Worm (Caenorhabditis elegans) whole organism, early embryonic: Measurements from ENCODE around the gene cup-16.

Source experiments
- B0310.2 ChIP-seq: sonication (generic microtip); optimal IDR thresholded peaks from 2 replicates; lab custom pipeline; 2016; ENCODE audit warnings: mild to moderate bottlenecking, missing genetic modification characterization, missing compliant biosample characterization
- F13C5.2 ChIP-seq: sonication (generic microtip); optimal IDR thresholded peaks from 2 replicates; lab custom pipeline; 2017; ENCODE audit warnings: mild to moderate bottlenecking, missing genetic modification characterization, inconsistent platforms, missing compliant biosample characterization
- aly-1 ChIP-seq: sonication (generic microtip); optimal IDR thresholded peaks from 2 replicates; lab custom pipeline; 2016; ENCODE audit warnings: missing genetic modification characterization, missing compliant biosample characterization
- ama-1 ChIP-seq: fragments of 150-350 bp; optimal IDR thresholded peaks from 2 replicates; lab custom pipeline; 2014
- ceh-13 ChIP-seq: fragments of 200-800 bp; sonication (Bioruptor generic); optimal IDR thresholded peaks from 2 replicates; lab custom pipeline; 2018; ENCODE audit warnings: mild to moderate bottlenecking, missing genetic modification characterization, missing compliant biosample characterization
- ceh-36 ChIP-seq: sonication (generic microtip); optimal IDR thresholded peaks from 2 replicates; lab custom pipeline; 2016; ENCODE audit warnings: missing genetic modification characterization, inconsistent platforms, missing compliant biosample characterization
- ets-7 ChIP-seq: sonication (generic microtip); optimal IDR thresholded peaks from 2 replicates; lab custom pipeline; 2016; ENCODE audit warnings: missing genotype, missing genetic modification characterization, missing compliant biosample characterization
- flt-1 ChIP-seq: fragments of 200-800 bp; sonication (Bioruptor generic); IDR thresholded peaks from 2 replicates; pipeline ENCODE4 v1.3.6; 2022; ENCODE audit warnings: missing genetic modification characterization, missing compliant biosample characterization
- hmbx-1 ChIP-seq: sonication (generic microtip); optimal IDR thresholded peaks from 2 replicates; lab custom pipeline; 2016; ENCODE audit warnings: mild to moderate bottlenecking, missing genetic modification characterization, missing compliant biosample characterization
- hmg-4 ChIP-seq: fragments of 200-800 bp; sonication (Bioruptor generic); optimal IDR thresholded peaks from 2 replicates; lab custom pipeline; 2018; ENCODE audit warnings: mild to moderate bottlenecking, missing genetic modification characterization, missing compliant biosample characterization
- hnd-1 ChIP-seq: sonication (generic microtip); optimal IDR thresholded peaks from 2 replicates; lab custom pipeline; 2016; ENCODE audit warnings: missing genetic modification characterization, missing compliant biosample characterization
- pes-1 ChIP-seq: fragments of 200-800 bp; sonication (Bioruptor generic); IDR thresholded peaks from 2 replicates; pipeline ENCODE4 v1.3.6; 2022; ENCODE audit warnings: missing genetic modification reagents, missing genetic modification characterization, missing compliant biosample characterization
- scrt-1 ChIP-seq: fragments of 200-800 bp; sonication (Bioruptor generic); IDR thresholded peaks from 2 replicates; pipeline ENCODE4 v1.3.6; 2022; ENCODE audit warnings: missing genetic modification characterization, missing compliant biosample characterization
- sea-1 ChIP-seq: fragments of 200-800 bp; sonication (Bioruptor generic); conservative IDR thresholded peaks from 2 replicates; pipeline ENCODE4 v1.3.6; 2022; ENCODE audit warnings: missing genetic modification characterization, missing compliant biosample characterization
- tbx-11 ChIP-seq: fragments of 200-800 bp; sonication (Bioruptor generic); IDR thresholded peaks from 2 replicates; pipeline ENCODE4 v1.3.6; 2022; ENCODE audit warnings: missing genetic modification characterization, missing compliant biosample characterization
- tbx-37 ChIP-seq: fragments of 200-800 bp; sonication (Bioruptor generic); conservative IDR thresholded peaks from 2 replicates; pipeline ENCODE4 v1.3.6; 2022; ENCODE audit warnings: missing genetic modification reagents, missing genetic modification characterization, missing compliant biosample characterization
- tra-4 ChIP-seq: sonication (generic microtip); optimal IDR thresholded peaks from 2 replicates; lab custom pipeline; 2017; ENCODE audit warnings: missing genetic modification characterization, missing compliant biosample characterization

Gene cup-16

DNA sequence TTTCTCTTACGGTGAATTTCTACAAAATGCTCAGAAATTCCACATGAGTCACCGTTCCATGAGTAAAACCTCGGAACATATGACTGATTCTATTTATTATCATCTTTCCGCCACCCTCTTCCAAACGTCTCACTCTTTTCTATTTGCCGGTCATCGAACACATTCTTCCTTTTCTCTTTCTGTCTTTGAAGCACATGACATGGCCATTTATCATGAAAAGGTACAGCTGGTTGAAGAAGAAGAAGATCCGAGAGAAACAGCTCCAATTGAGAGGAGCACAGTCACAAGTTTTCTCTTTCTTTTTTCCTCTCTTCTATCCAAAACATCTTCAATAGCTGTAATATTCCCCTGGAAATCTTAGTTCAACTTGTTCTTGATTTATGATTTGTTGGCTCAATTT, at the start of gene cup-16:
TSS of gene cup-16 (plus strand) at position 132 of the 400 bp plus-strand sequence.
- TF ChIP-seq ets-7 (tag; lab: Kevin White, UChicago) (no peak), ama-1 (lab: Kevin White, UChicago) (no peak), flt-1 (GFP tag; lab: Robert Waterston, UW) (no peak), hnd-1 (tag; lab: Kevin White, UChicago) (no peak), tbx-37 (GFP tag; lab: Robert Waterston, UW) (no peak), aly-1 (tag; lab: Kevin White, UChicago) (no peak)

- TF ChIP-seq ceh-13 (GFP tag; lab: Kevin White, UChicago): no peak
- TF ChIP-seq ceh-36 (tag; lab: Kevin White, UChicago): no peak
- TF ChIP-seq F13C5.2 (tag; lab: Kevin White, UChicago): no peak
- TF ChIP-seq ama-1 (lab: Kevin White, UChicago): no peak
- no peak for TF ChIP-seq aly-1 (tag; lab: Kevin White, UChicago)
- TF ChIP-seq pes-1 (GFP tag; lab: Robert Waterston, UW): no peak
- no peak for TF ChIP-seq tra-4 (tag; lab: Kevin White, UChicago)
- TF ChIP-seq tbx-11 (GFP tag; lab: Robert Waterston, UW): no peak
- TF ChIP-seq tbx-37 (GFP tag; lab: Robert Waterston, UW): no peak
- no peak for TF ChIP-seq hmg-4 (GFP tag; lab: Kevin White, UChicago)
- TF ChIP-seq sea-1 (GFP tag; lab: Robert Waterston, UW): no peak
- no peak for TF ChIP-seq B0310.2 (tag; lab: Kevin White, UChicago)
- TF ChIP-seq scrt-1: no peak
- TF ChIP-seq flt-1 (GFP tag; lab: Robert Waterston, UW): no peak
- TF ChIP-seq ets-7 (tag; lab: Kevin White, UChicago): no peak
Measured at ce11 chrII:8658835-8659234, 48.1 kb upstream of the cup-16 start, which contains the start of gene atg-10. TSS of gene atg-10 (plus strand) at chrII:8659135.

DNA sequence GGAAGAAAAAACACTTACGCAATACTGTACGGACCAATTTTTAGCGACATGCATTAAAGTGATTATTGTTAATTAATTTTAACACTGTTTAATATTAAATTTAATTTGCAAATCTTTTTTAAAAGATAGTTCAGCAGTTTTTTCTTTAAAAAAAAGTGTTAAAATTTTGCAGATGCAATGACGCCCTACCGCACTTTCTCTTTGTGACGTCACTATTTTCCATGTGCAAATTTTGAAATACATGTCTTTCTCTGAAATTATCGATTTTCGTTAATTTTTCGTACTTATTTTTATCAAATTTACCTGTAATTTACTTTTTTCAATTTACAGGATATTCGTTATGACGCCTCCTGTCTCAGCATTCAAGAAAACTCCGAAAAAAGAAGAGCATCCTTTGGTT, 45.4 kb upstream of the cup-16 start, which contains the start of the genes piga-1 and eif-2Bepsilon:
TSS of gene piga-1 (minus strand) at position 174 of the 400 bp plus-strand sequence.
TSS of gene eif-2Bepsilon (plus strand) at position 331 of the 400 bp plus-strand sequence.
- no peak for TF ChIP-seq scrt-1
- TF ChIP-seq pes-1 (GFP tag; lab: Robert Waterston, UW): no peak
- TF ChIP-seq ceh-13 (GFP tag; lab: Kevin White, UChicago): no peak
- no peak for TF ChIP-seq tbx-37 (GFP tag; lab: Robert Waterston, UW)
- TF ChIP-seq hnd-1 (tag; lab: Kevin White, UChicago): no peak
- no peak for TF ChIP-seq sea-1 (GFP tag; lab: Robert Waterston, UW)
- TF ChIP-seq F13C5.2 (tag; lab: Kevin White, UChicago): no peak
- no peak for TF ChIP-seq flt-1 (GFP tag; lab: Robert Waterston, UW)
- TF ChIP-seq ceh-36 (tag; lab: Kevin White, UChicago): no peak
- TF ChIP-seq hmbx-1 (tag; lab: Kevin White, UChicago): no peak
- TF ChIP-seq B0310.2 (tag; lab: Kevin White, UChicago): no peak
- no peak for TF ChIP-seq ets-7 (tag; lab: Kevin White, UChicago)

DNA sequence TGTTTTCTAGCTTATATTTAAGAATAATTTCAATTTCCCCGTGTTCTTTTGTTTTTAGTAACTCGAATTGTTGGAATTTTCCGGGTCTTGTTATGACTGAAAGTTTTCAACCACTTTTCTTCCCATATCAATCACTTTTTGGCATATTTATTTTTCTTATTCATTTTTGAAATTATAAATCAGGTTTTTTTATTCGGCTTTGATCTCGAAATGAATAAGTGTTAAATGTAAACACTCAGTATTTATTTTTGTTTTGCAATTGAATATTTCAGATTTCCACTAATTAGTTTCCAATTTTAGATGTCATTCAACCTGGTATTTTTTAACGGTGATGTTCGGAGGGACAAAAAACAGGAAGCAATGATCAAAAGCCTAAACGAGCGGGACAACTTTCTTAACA, 42.4 kb upstream of the cup-16 start, which contains the start of gene etc-1:
TSS of gene etc-1 (plus strand) at position 301 of the 400 bp plus-strand sequence.
- TF ChIP-seq hmg-4 (GFP tag; lab: Kevin White, UChicago) (no peak), hmbx-1 (tag; lab: Kevin White, UChicago) (no peak), ceh-36 (tag; lab: Kevin White, UChicago) (no peak), B0310.2 (tag; lab: Kevin White, UChicago) (no peak), F13C5.2 (tag; lab: Kevin White, UChicago) (no peak), tbx-37 (GFP tag; lab: Robert Waterston, UW) (no peak), scrt-1 (no peak), aly-1 (tag; lab: Kevin White, UChicago) (no peak), sea-1 (GFP tag; lab: Robert Waterston, UW) (no peak), ceh-13 (GFP tag; lab: Kevin White, UChicago) (no peak), ama-1 (lab: Kevin White, UChicago) (no peak), flt-1 (GFP tag; lab: Robert Waterston, UW) (no peak), tbx-11 (GFP tag; lab: Robert Waterston, UW) (no peak), ets-7 (tag; lab: Kevin White, UChicago) (no peak), pes-1 (GFP tag; lab: Robert Waterston, UW) (no peak), hnd-1 (tag; lab: Kevin White, UChicago) (no peak), tra-4 (tag; lab: Kevin White, UChicago) (no peak)

DNA sequence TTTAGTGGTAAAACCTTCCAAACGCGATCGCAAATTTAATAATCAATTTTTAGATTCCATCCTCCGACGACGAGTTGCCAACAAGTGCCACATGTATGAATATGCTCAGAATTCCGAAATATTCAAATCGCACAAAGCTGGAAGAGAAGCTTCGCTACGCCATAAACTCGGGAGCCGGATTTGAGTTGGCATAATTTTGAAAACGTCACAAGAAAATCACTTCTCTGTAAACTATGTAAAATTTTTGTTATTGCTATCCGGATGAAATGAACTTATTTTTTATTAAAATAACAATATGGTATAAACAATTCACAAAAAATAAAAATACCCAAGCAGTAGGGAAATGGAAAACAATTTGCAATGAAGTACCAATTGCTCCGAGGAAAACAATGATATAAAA, 38.1 kb upstream of the cup-16 start:
- TF ChIP-seq ets-7 (tag; lab: Kevin White, UChicago) (no peak), hmg-4 (GFP tag; lab: Kevin White, UChicago) (no peak), hnd-1 (tag; lab: Kevin White, UChicago) (no peak), flt-1 (GFP tag; lab: Robert Waterston, UW) (no peak), tra-4 (tag; lab: Kevin White, UChicago) (no peak), B0310.2 (tag; lab: Kevin White, UChicago) (no peak)

DNA sequence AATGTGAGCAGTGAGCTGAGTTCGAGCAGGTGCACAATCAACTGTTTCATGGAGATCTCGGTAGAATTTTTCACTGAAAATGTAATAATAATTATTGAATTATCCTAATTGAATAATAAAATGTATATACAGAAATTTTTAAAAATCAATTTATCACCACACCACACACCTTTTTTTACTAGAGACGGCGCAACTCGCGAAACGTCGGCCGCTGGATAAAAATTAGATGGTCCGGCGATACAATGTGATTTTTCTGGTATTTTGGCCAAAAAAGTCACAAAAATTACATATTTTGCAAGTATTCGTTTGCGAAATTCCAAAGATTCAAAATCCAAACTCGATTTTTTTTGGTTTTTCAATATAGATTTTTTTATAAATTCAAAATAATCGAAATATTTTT, 36.1 kb upstream of the cup-16 start:
- TF ChIP-seq tra-4 (tag; lab: Kevin White, UChicago) (no peak), F13C5.2 (tag; lab: Kevin White, UChicago) (no peak), pes-1 (GFP tag; lab: Robert Waterston, UW) (no peak), ceh-36 (tag; lab: Kevin White, UChicago) (no peak), tbx-37 (GFP tag; lab: Robert Waterston, UW) (no peak), ama-1 (lab: Kevin White, UChicago) (no peak), scrt-1 (no peak), hmbx-1 (tag; lab: Kevin White, UChicago) (no peak), hnd-1 (tag; lab: Kevin White, UChicago) (no peak), aly-1 (tag; lab: Kevin White, UChicago) (no peak), sea-1 (GFP tag; lab: Robert Waterston, UW) (no peak)

- TF ChIP-seq ets-7 (tag; lab: Kevin White, UChicago) (no peak), hnd-1 (tag; lab: Kevin White, UChicago) (no peak), ama-1 (lab: Kevin White, UChicago) (no peak), hmbx-1 (tag; lab: Kevin White, UChicago) (no peak), ceh-36 (tag; lab: Kevin White, UChicago) (no peak), scrt-1 (no peak), aly-1 (tag; lab: Kevin White, UChicago) (no peak), B0310.2 (tag; lab: Kevin White, UChicago) (no peak), tbx-37 (GFP tag; lab: Robert Waterston, UW) (no peak), pes-1 (GFP tag; lab: Robert Waterston, UW) (no peak), sea-1 (GFP tag; lab: Robert Waterston, UW) (no peak), flt-1 (GFP tag; lab: Robert Waterston, UW) (no peak), tbx-11 (GFP tag; lab: Robert Waterston, UW) (no peak), tra-4 (tag; lab: Kevin White, UChicago) (no peak), F13C5.2 (tag; lab: Kevin White, UChicago) (no peak)
Measured at ce11 chrII:8675369-8675768, 31.6 kb upstream of the cup-16 start.
